Worm (Caenorhabditis elegans) whole organism, L3 larva: ENCODE results near the gene dnj-20.

Experiments
- R02D3.7 ChIP-seq: fragments of 150-350 bp; optimal IDR thresholded peaks from 2 replicates; lab custom pipeline; 2014; ENCODE audit warnings: missing biosample characterization, missing genetic modification characterization
- ZK546.5 ChIP-seq: sonication (generic microtip); optimal IDR thresholded peaks from 2 replicates; lab custom pipeline; 2017; ENCODE audit warnings: missing biosample characterization, missing genetic modification characterization
- ama-1 ChIP-seq: fragments of 150-350 bp; optimal IDR thresholded peaks from 2 replicates; lab custom pipeline; 2018
- ceh-28 ChIP-seq: fragments of 150-350 bp; optimal IDR thresholded peaks from 2 replicates; lab custom pipeline; 2014; ENCODE audit warnings: missing biosample characterization, missing genetic modification reagents, missing genetic modification characterization
- ceh-9 ChIP-seq: sonication (generic microtip); optimal IDR thresholded peaks from 2 replicates; lab custom pipeline; 2018; ENCODE audit warnings: missing biosample characterization, missing genetic modification characterization
- daf-12 ChIP-seq: fragments of 150-350 bp; optimal IDR thresholded peaks from 2 replicates; lab custom pipeline; 2014; ENCODE audit warnings: missing biosample characterization, missing genetic modification reagents, missing genetic modification characterization
- egl-27 ChIP-seq: sonication (generic microtip); optimal IDR thresholded peaks from 4 replicates; lab custom pipeline; 2017; ENCODE audit warnings: missing biosample characterization, missing genetic modification reagents, missing genetic modification characterization
- egl-5 ChIP-seq: fragments of 150-350 bp; optimal IDR thresholded peaks from 2 replicates; lab custom pipeline; 2017; ENCODE audit warnings: missing biosample characterization, missing genetic modification reagents, missing genetic modification characterization, inconsistent platforms
- elt-1 ChIP-seq: fragments of 150-350 bp; optimal IDR thresholded peaks from 2 replicates; lab custom pipeline; 2014; ENCODE audit warnings: missing biosample characterization, missing genetic modification characterization
- elt-2 ChIP-seq: sonication (generic microtip); optimal IDR thresholded peaks from 2 replicates; lab custom pipeline; 2016; ENCODE audit warnings: missing genetic modification reagents, mild to moderate bottlenecking, missing genetic modification characterization, missing compliant biosample characterization
- elt-3 ChIP-seq, 3 experiments: fragments of 150-350 bp in 1 of 3; sonication (generic microtip) in 2 of 3; optimal IDR thresholded peaks; 2 replicates in 2 of 3; 4 replicates in 1 of 3; lab custom pipeline; 2014 to 2017; ENCODE audit warnings: missing biosample characterization in 3 of 3, missing genetic modification characterization in 3 of 3
- eor-1 ChIP-seq, 2 experiments: fragments of 150-350 bp; optimal IDR thresholded peaks; 2 replicates each; lab custom pipeline; 2014 to 2018; ENCODE audit warnings: missing biosample characterization in 2 of 2, missing genetic modification characterization in 2 of 2
- fkh-10 ChIP-seq: sonication (generic microtip); optimal IDR thresholded peaks from 2 replicates; lab custom pipeline; 2017; ENCODE audit warnings: missing biosample characterization, missing genetic modification reagents, missing genetic modification characterization
- fos-1 ChIP-seq: fragments of 150-350 bp; optimal IDR thresholded peaks from 2 replicates; lab custom pipeline; 2014; ENCODE audit warnings: missing biosample characterization, missing genetic modification characterization
- jun-1 ChIP-seq: fragments of 150-350 bp; optimal IDR thresholded peaks from 2 replicates; lab custom pipeline; 2014; ENCODE audit warnings: missing biosample characterization, missing genetic modification reagents, missing genetic modification characterization
- lin-15B ChIP-seq: fragments of 150-350 bp; optimal IDR thresholded peaks from 2 replicates; lab custom pipeline; 2014; ENCODE audit warnings: missing biosample characterization, missing genetic modification characterization
- lsy-12 ChIP-seq: sonication (generic microtip); optimal IDR thresholded peaks from 2 replicates; lab custom pipeline; 2016; ENCODE audit warnings: mild to moderate bottlenecking, missing genetic modification characterization, missing compliant biosample characterization
- nfya-1 ChIP-seq: sonication (generic microtip); optimal IDR thresholded peaks from 2 replicates; lab custom pipeline; 2017; ENCODE audit warnings: missing genetic modification characterization, mild to moderate bottlenecking, missing compliant biosample characterization, antibody characterized with exemption, moderate library complexity; ENCODE audit not compliant: insufficient read depth
- nhr-25 ChIP-seq: sonication (generic microtip); optimal IDR thresholded peaks from 2 replicates; lab custom pipeline; 2017; ENCODE audit warnings: missing biosample characterization, missing genetic modification characterization
- nhr-28 ChIP-seq: fragments of 150-350 bp; optimal IDR thresholded peaks from 2 replicates; lab custom pipeline; 2014; ENCODE audit warnings: missing biosample characterization, missing genetic modification characterization
- nhr-43 ChIP-seq: sonication (generic microtip); optimal IDR thresholded peaks from 2 replicates; lab custom pipeline; 2016; ENCODE audit warnings: mild to moderate bottlenecking, missing genetic modification characterization, missing compliant biosample characterization; ENCODE audit not compliant: poor library complexity, severe bottlenecking
- nhr-76 ChIP-seq: fragments of 150-350 bp; sonication (generic microtip); optimal IDR thresholded peaks from 5 replicates; lab custom pipeline; 2014; ENCODE audit warnings: missing biosample characterization, missing genetic modification characterization
- nhr-77 ChIP-seq: fragments of 150-350 bp; optimal IDR thresholded peaks from 2 replicates; lab custom pipeline; 2014; ENCODE audit warnings: missing biosample characterization, missing genetic modification characterization
- pha-4 ChIP-seq: fragments of 150-350 bp; optimal IDR thresholded peaks from 2 replicates; lab custom pipeline; 2014; ENCODE audit warnings: missing biosample characterization, missing genetic modification reagents, missing genetic modification characterization
- pqm-1 ChIP-seq: fragments of 150-350 bp; optimal IDR thresholded peaks from 2 replicates; lab custom pipeline; 2017; ENCODE audit warnings: missing biosample characterization, missing genetic modification characterization, inconsistent platforms
- tbx-2 ChIP-seq: sonication (generic microtip); optimal IDR thresholded peaks from 2 replicates; lab custom pipeline; 2016; ENCODE audit warnings: mild to moderate bottlenecking, missing genetic modification characterization, missing compliant biosample characterization
- unc-39 ChIP-seq: sonication (generic microtip); optimal IDR thresholded peaks from 4 replicates; lab custom pipeline; 2017; ENCODE audit warnings: missing biosample characterization, missing genetic modification characterization
- zag-1 ChIP-seq: fragments of 150-350 bp; optimal IDR thresholded peaks from 2 replicates; lab custom pipeline; 2014; ENCODE audit warnings: missing biosample characterization, missing genetic modification characterization
- ztf-11 ChIP-seq: fragments of 150-350 bp; optimal IDR thresholded peaks from 2 replicates; lab custom pipeline; 2014; ENCODE audit warnings: missing biosample characterization, missing genetic modification characterization
- ztf-4 ChIP-seq: fragments of 150-350 bp; optimal IDR thresholded peaks from 2 replicates; lab custom pipeline; 2014; ENCODE audit warnings: missing biosample characterization, missing genetic modification characterization

dnj-20 gene

DNA sequence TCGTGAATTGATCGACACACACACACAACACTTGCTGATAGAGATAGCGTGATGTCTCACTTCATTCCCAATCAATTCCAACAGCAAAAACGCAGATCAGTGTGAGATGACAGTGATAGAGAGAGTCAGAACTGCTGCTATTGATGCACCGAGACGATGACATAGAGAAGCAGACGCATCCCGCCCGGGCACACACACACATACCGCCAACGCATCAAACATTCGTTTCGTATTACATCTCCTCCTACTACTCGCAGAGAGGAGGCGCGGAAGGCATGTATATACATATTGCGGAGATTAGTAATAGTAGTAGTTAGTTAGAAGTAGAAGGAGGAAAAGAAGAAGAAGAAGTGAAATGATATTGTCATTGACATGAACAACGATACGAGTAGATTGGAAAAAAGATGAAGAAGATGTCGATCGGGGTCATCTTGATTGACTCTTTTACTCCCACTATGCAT lies 4.5 kb downstream of the dnj-20 start (continued):
- TF ChIP-seq fkh-10 (GFP tag; lab: Kevin White, UChicago) (no peak), egl-5 (no peak), pqm-1 (tag; lab: Kevin White, UChicago) (peak; percentile 44), ZK546.5 (tag; lab: Kevin White, UChicago) (no peak), nhr-28 (no peak), eor-1 (tag; optimal IDR thresholded peaks at IDR 0.05; lab: Kevin White, UChicago) (no peak), nhr-25 (peak; percentile 76)

DNA sequence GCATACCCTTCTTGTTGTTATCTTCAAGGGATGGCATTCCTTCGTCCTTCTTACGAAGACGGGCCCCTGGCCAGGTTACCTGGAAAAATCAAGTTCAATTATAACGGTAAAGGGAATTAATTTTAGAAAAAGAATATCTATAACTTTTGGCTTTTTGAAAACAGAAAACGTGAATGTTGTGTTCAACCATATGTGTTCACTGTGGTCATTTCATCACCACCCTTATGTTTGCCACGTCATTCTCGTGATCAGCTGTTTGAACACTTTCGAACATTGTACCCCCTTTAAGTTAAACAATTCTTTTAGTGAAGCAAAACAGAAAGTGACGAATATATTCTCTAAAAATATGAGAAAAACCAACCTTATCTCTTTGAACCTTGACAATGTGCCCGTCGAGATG lies 5.2 kb downstream of the dnj-20 start:
- TF ChIP-seq nhr-43 (tag; lab: Kevin White, UChicago) (peak; percentile 38), ama-1 (peak; percentile 42), nhr-76 (tag; lab: Kevin White, UChicago) (no peak), pha-4 (peak; percentile 52), fkh-10 (GFP tag; lab: Kevin White, UChicago) (no peak)

DNA sequence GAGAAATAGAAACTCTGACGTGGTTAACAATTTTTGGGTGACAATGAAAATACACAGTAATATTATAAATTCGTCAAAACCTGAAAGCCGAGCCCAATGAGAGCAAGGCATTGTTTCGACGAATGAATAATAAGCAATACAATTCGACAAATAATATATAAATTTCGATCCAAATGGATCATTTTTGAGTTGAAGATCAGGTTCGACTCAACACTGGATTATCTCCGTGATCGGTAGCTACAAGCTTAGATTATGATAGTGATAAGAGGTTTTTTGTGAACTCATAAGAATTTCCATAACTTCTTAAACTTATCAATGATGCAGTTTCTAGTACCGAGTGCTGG lies 6.1 kb downstream of the dnj-20 start:
- TF ChIP-seq ceh-9 (tag; lab: Kevin White, UChicago), result no peak
- TF ChIP-seq ama-1, result no peak
- TF ChIP-seq nhr-43 (tag; lab: Kevin White, UChicago), result peak; percentile 69
- no peak for TF ChIP-seq tbx-2 (tag; lab: Kevin White, UChicago)
- no peak for TF ChIP-seq egl-27 (tag; lab: Kevin White, UChicago)
- no peak for TF ChIP-seq ztf-4 (tag; lab: Kevin White, UChicago)
- TF ChIP-seq elt-3 (tag; optimal IDR thresholded peaks at IDR 0.05; lab: Kevin White, UChicago), result no peak
- TF ChIP-seq nhr-25, result no peak
- TF ChIP-seq nhr-76 (tag; lab: Kevin White, UChicago), result no peak
- peak; percentile 10 for TF ChIP-seq elt-2 (tag; lab: Kevin White, UChicago)
- peak; percentile 11 for TF ChIP-seq R02D3.7 (tag; lab: Kevin White, UChicago)

DNA sequence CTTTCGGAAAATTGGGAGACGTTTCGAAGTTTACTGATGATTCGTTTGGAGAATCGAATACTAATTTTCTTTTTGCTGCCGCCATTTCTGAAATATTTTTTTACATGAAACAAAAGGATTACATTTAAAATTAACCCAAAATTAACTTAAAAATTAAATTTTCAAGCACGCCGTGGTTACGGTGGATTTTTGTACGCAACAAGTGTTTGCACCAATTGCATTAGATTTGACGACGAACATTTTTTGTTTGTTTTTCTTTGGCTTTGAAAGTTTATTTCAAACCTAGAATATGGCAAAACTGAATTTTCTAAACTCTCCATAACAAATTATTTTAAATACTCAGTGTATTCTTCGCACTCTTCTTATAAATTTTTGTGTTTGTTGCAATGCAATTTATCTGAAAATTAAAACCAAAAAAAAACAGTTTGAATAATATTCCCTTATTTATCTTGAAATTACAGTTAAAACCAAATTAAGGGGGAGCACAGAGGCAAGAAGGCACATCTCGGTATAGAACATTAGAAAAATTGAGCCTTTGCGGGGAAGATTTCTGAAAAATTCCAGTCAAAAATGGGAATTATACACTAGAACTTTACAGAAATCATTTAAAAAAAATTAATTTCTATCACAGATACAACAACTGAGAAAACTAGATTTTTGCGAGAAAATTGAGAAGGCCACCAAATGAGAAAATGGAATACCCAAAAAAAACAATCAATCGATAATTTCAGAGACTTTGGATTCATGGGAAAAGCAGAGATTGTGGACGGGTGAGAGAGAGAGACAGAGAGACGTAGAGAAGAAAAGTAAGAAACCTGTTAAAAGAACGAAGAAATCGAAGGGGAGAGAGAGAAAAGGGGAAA lies 6.7 kb downstream of the dnj-20 start, which contains the start of gene hal-3:
Gene hal-3 (minus strand): TSS at position 87 of the 863 bp plus-strand sequence.
- TF ChIP-seq daf-12 (tag; lab: Kevin White, UChicago) (peak; percentile 14), nhr-43 (tag; lab: Kevin White, UChicago) (no peak), ama-1 (peak; percentile 41), ceh-28 (peak; percentile 74), nfya-1 (tag; lab: Kevin White, UChicago) (peak; percentile 34), jun-1 (tag; lab: Kevin White, UChicago) (peak; percentile 35)
- TF ChIP-seq, all 47 proteins: peak for 5

DNA sequence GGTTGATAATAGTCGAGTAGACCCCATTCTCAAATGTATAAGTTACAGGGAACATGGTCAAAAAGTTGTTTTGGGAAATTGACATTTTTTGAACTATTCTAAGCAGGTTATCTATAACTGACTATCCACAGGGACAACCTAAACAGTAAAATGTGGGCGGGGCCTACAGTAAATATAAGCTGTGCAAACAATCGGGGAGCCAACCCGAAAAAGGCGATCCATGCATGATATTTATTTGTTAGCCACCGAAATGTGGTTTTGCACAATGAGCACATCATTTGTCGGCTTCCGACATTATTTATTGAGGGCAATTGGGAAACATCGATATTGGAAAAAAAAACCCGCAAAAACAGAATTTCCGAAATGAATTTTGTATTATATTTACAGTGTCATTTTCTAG lies 9.2 kb downstream of the dnj-20 start, which contains the start of gene hlh-6:
Gene hlh-6 (minus strand): TSS at position 101 of the 400 bp plus-strand sequence.
- TF ChIP-seq egl-5, result no peak
- TF ChIP-seq fos-1 (tag; lab: Kevin White, UChicago), result no peak
- TF ChIP-seq nhr-77, result no peak
- TF ChIP-seq lin-15B, result no peak
- no peak for TF ChIP-seq pqm-1 (tag; lab: Kevin White, UChicago)
- TF ChIP-seq daf-12 (tag; lab: Kevin White, UChicago), result no peak
- no peak for TF ChIP-seq unc-39 (tag; lab: Kevin White, UChicago)
- TF ChIP-seq elt-1 (tag; lab: Kevin White, UChicago), result no peak
- no peak for TF ChIP-seq ztf-11 (tag; lab: Kevin White, UChicago)
- TF ChIP-seq tbx-2 (tag; lab: Kevin White, UChicago), result no peak
- no peak for TF ChIP-seq zag-1 (tag; lab: Kevin White, UChicago)
- no peak for TF ChIP-seq ceh-9 (tag; lab: Kevin White, UChicago)
- no peak for TF ChIP-seq eor-1 (tag; optimal IDR thresholded peaks at IDR 0.05; lab: Kevin White, UChicago)
- no peak for TF ChIP-seq lsy-12
